Worm (Caenorhabditis elegans) whole organism, L3 larva: ENCODE results near the gene ceh-27.
A peak's percentile ranks its signal among the peaks of the same experiment; 100 is the strongest.

Source experiments
- R02D3.7 ChIP-seq: fragments of 150-350 bp; optimal IDR thresholded peaks from 2 replicates; lab custom pipeline; 2014; ENCODE audit warnings: missing biosample characterization, missing genetic modification characterization
- aly-2 ChIP-seq: fragments of 150-350 bp; optimal IDR thresholded peaks from 2 replicates; lab custom pipeline; 2014; ENCODE audit warnings: missing biosample characterization, missing genetic modification characterization
- ama-1 ChIP-seq: fragments of 150-350 bp; optimal IDR thresholded peaks from 2 replicates; lab custom pipeline; 2018
- ceh-16 ChIP-seq: sonication (generic microtip); optimal IDR thresholded peaks from 2 replicates; lab custom pipeline; 2017; ENCODE audit warnings: missing biosample characterization, missing genetic modification characterization
- ceh-28 ChIP-seq: fragments of 150-350 bp; optimal IDR thresholded peaks from 2 replicates; lab custom pipeline; 2014; ENCODE audit warnings: missing biosample characterization, missing genetic modification reagents, missing genetic modification characterization
- ceh-9 ChIP-seq: sonication (generic microtip); optimal IDR thresholded peaks from 2 replicates; lab custom pipeline; 2018; ENCODE audit warnings: missing biosample characterization, missing genetic modification characterization
- daf-12 ChIP-seq: fragments of 150-350 bp; optimal IDR thresholded peaks from 2 replicates; lab custom pipeline; 2014; ENCODE audit warnings: missing biosample characterization, missing genetic modification reagents, missing genetic modification characterization
- egl-27 ChIP-seq: sonication (generic microtip); optimal IDR thresholded peaks from 4 replicates; lab custom pipeline; 2017; ENCODE audit warnings: missing biosample characterization, missing genetic modification reagents, missing genetic modification characterization
- elt-1 ChIP-seq: fragments of 150-350 bp; optimal IDR thresholded peaks from 2 replicates; lab custom pipeline; 2014; ENCODE audit warnings: missing biosample characterization, missing genetic modification characterization
- elt-2 ChIP-seq: sonication (generic microtip); optimal IDR thresholded peaks from 2 replicates; lab custom pipeline; 2016; ENCODE audit warnings: missing genetic modification reagents, mild to moderate bottlenecking, missing genetic modification characterization, missing compliant biosample characterization
- elt-3 ChIP-seq, 3 experiments: fragments of 150-350 bp in 1 of 3; sonication (generic microtip) in 2 of 3; optimal IDR thresholded peaks; 2 replicates in 2 of 3; 4 replicates in 1 of 3; lab custom pipeline; 2014 to 2017; ENCODE audit warnings: missing biosample characterization in 3 of 3, missing genetic modification characterization in 3 of 3
- eor-1 ChIP-seq, 2 experiments: fragments of 150-350 bp; optimal IDR thresholded peaks; 2 replicates each; lab custom pipeline; 2014 to 2018; ENCODE audit warnings: missing biosample characterization in 2 of 2, missing genetic modification characterization in 2 of 2
- fkh-10 ChIP-seq: sonication (generic microtip); optimal IDR thresholded peaks from 2 replicates; lab custom pipeline; 2017; ENCODE audit warnings: missing biosample characterization, missing genetic modification reagents, missing genetic modification characterization
- fos-1 ChIP-seq: fragments of 150-350 bp; optimal IDR thresholded peaks from 2 replicates; lab custom pipeline; 2014; ENCODE audit warnings: missing biosample characterization, missing genetic modification characterization
- hmg-11 ChIP-seq: sonication (generic microtip); optimal IDR thresholded peaks from 2 replicates; lab custom pipeline; 2016; ENCODE audit warnings: missing genetic modification characterization, missing compliant biosample characterization
- jun-1 ChIP-seq: fragments of 150-350 bp; optimal IDR thresholded peaks from 2 replicates; lab custom pipeline; 2014; ENCODE audit warnings: missing biosample characterization, missing genetic modification reagents, missing genetic modification characterization
- lin-15B ChIP-seq: fragments of 150-350 bp; optimal IDR thresholded peaks from 2 replicates; lab custom pipeline; 2014; ENCODE audit warnings: missing biosample characterization, missing genetic modification characterization
- lin-39 ChIP-seq: fragments of 150-350 bp; optimal IDR thresholded peaks from 2 replicates; lab custom pipeline; 2018; ENCODE audit warnings: missing biosample characterization, missing genetic modification reagents, missing genetic modification characterization
- lsy-12 ChIP-seq: sonication (generic microtip); optimal IDR thresholded peaks from 2 replicates; lab custom pipeline; 2016; ENCODE audit warnings: mild to moderate bottlenecking, missing genetic modification characterization, missing compliant biosample characterization
- mml-1 ChIP-seq: fragments of 150-350 bp; sonication (generic microtip); optimal IDR thresholded peaks from 3 replicates; lab custom pipeline; 2014; ENCODE audit warnings: missing biosample characterization, missing genetic modification characterization
- nfya-1 ChIP-seq: sonication (generic microtip); optimal IDR thresholded peaks from 2 replicates; lab custom pipeline; 2017; ENCODE audit warnings: missing genetic modification characterization, mild to moderate bottlenecking, missing compliant biosample characterization, antibody characterized with exemption, moderate library complexity; ENCODE audit not compliant: insufficient read depth
- nhr-11 ChIP-seq: fragments of 150-350 bp; optimal IDR thresholded peaks from 2 replicates; lab custom pipeline; 2014; ENCODE audit warnings: missing biosample characterization, missing genetic modification characterization
- nhr-12 ChIP-seq: fragments of 150-350 bp; optimal IDR thresholded peaks from 2 replicates; lab custom pipeline; 2014; ENCODE audit warnings: missing biosample characterization, missing genetic modification characterization
- nhr-23 ChIP-seq: fragments of 150-350 bp; optimal IDR thresholded peaks from 2 replicates; lab custom pipeline; 2014; ENCODE audit warnings: missing biosample characterization, missing genetic modification reagents, missing genetic modification characterization
- nhr-237 ChIP-seq: fragments of 150-350 bp; optimal IDR thresholded peaks from 2 replicates; lab custom pipeline; 2014; ENCODE audit warnings: missing biosample characterization, missing genetic modification characterization
- nhr-25 ChIP-seq: sonication (generic microtip); optimal IDR thresholded peaks from 2 replicates; lab custom pipeline; 2017; ENCODE audit warnings: missing biosample characterization, missing genetic modification characterization
- nhr-28 ChIP-seq: fragments of 150-350 bp; optimal IDR thresholded peaks from 2 replicates; lab custom pipeline; 2014; ENCODE audit warnings: missing biosample characterization, missing genetic modification characterization
- nhr-67 ChIP-seq: fragments of 150-350 bp; optimal IDR thresholded peaks from 2 replicates; lab custom pipeline; 2014; ENCODE audit warnings: missing biosample characterization, missing genetic modification characterization
- nhr-77 ChIP-seq: fragments of 150-350 bp; optimal IDR thresholded peaks from 2 replicates; lab custom pipeline; 2014; ENCODE audit warnings: missing biosample characterization, missing genetic modification characterization
- pha-4 ChIP-seq: fragments of 150-350 bp; optimal IDR thresholded peaks from 2 replicates; lab custom pipeline; 2014; ENCODE audit warnings: missing biosample characterization, missing genetic modification reagents, missing genetic modification characterization
- pqm-1 ChIP-seq: fragments of 150-350 bp; optimal IDR thresholded peaks from 2 replicates; lab custom pipeline; 2017; ENCODE audit warnings: missing biosample characterization, missing genetic modification characterization, inconsistent platforms
- skn-1 ChIP-seq: fragments of 150-350 bp; optimal IDR thresholded peaks from 2 replicates; lab custom pipeline; 2014; ENCODE audit warnings: missing biosample characterization, missing genetic modification characterization
- tbx-2 ChIP-seq: sonication (generic microtip); optimal IDR thresholded peaks from 2 replicates; lab custom pipeline; 2016; ENCODE audit warnings: mild to moderate bottlenecking, missing genetic modification characterization, missing compliant biosample characterization
- unc-39 ChIP-seq: sonication (generic microtip); optimal IDR thresholded peaks from 4 replicates; lab custom pipeline; 2017; ENCODE audit warnings: missing biosample characterization, missing genetic modification characterization
- unc-62 ChIP-seq: fragments of 150-350 bp; sonication (generic microtip); optimal IDR thresholded peaks from 4 replicates; lab custom pipeline; 2014; ENCODE audit warnings: missing biosample characterization, missing genetic modification reagents, missing genetic modification characterization
- zag-1 ChIP-seq: fragments of 150-350 bp; optimal IDR thresholded peaks from 2 replicates; lab custom pipeline; 2014; ENCODE audit warnings: missing biosample characterization, missing genetic modification characterization
- ztf-11 ChIP-seq: fragments of 150-350 bp; optimal IDR thresholded peaks from 2 replicates; lab custom pipeline; 2014; ENCODE audit warnings: missing biosample characterization, missing genetic modification characterization
- ztf-4 ChIP-seq: fragments of 150-350 bp; optimal IDR thresholded peaks from 2 replicates; lab custom pipeline; 2014; ENCODE audit warnings: missing biosample characterization, missing genetic modification characterization

Gene ceh-27

ce11 chrV:11653095-11653494 lies 11.8 kb downstream of the ceh-27 start:
- no peak for TF ChIP-seq lin-39
- no peak for TF ChIP-seq nhr-23 (tag; lab: Kevin White, UChicago)
- no peak for TF ChIP-seq egl-27
- TF ChIP-seq ceh-28 (tag; lab: Kevin White, UChicago): no peak

ce11 chrV:11650720-11651119 lies 14.2 kb downstream of the ceh-27 start, which contains the start of gene zip-10:
Gene zip-10, minus strand, starts transcription at chrV:11650762.
- TF ChIP-seq jun-1 (tag; lab: Kevin White, UChicago) (peak; percentile 1), elt-3 (tag; optimal IDR thresholded peaks at IDR 0.05; lab: Kevin White, UChicago) (no peak), nhr-237 (no peak), skn-1 (tag; lab: Kevin White, UChicago) (no peak), ceh-28 (tag; lab: Kevin White, UChicago) (no peak), nfya-1 (peak; percentile 44), pqm-1 (peak; percentile 86), elt-2 (tag; lab: Kevin White, UChicago) (peak; percentile 96)

- no peak for TF ChIP-seq elt-3 (tag; optimal IDR thresholded peaks at IDR 0.05; lab: Kevin White, UChicago)
- TF ChIP-seq elt-2 (tag; lab: Kevin White, UChicago): peak; percentile 73
- no peak for TF ChIP-seq R02D3.7 (tag; lab: Kevin White, UChicago)
- no peak for TF ChIP-seq lin-15B
Measured at ce11 chrV:11649254-11649653, 15.6 kb downstream of the ceh-27 start.

- TF ChIP-seq pqm-1 (peak; percentile 85), elt-2 (tag; lab: Kevin White, UChicago) (peak; percentile 91), jun-1 (tag; lab: Kevin White, UChicago) (peak; percentile 47), nhr-25 (tag; lab: Kevin White, UChicago) (no peak), aly-2 (tag; lab: Kevin White, UChicago) (no peak), pha-4 (peak; percentile 43)
Measured at ce11 chrV:11648435-11648834, 16.5 kb downstream of the ceh-27 start.

ce11 chrV:11647821-11648220 lies 17.1 kb downstream of the ceh-27 start:
- TF ChIP-seq pqm-1 (peak; percentile 45), ceh-28 (tag; lab: Kevin White, UChicago) (no peak), elt-2 (tag; lab: Kevin White, UChicago) (peak; percentile 58)

- TF ChIP-seq fkh-10 (GFP tag; lab: Kevin White, UChicago): no peak
- TF ChIP-seq ceh-9: no peak
- TF ChIP-seq elt-1 (tag; lab: Kevin White, UChicago): no peak
- no peak for TF ChIP-seq nhr-28 (tag; lab: Kevin White, UChicago)
- TF ChIP-seq ztf-11 (tag; lab: Kevin White, UChicago): no peak
- no peak for TF ChIP-seq nfya-1
- no peak for TF ChIP-seq ama-1 (lab: Kevin White, UChicago)
- TF ChIP-seq pha-4: no peak
- TF ChIP-seq nhr-67 (tag; lab: Kevin White, UChicago): no peak
- TF ChIP-seq daf-12: no peak
- TF ChIP-seq ztf-4 (tag; lab: Kevin White, UChicago): no peak
- TF ChIP-seq nhr-11 (tag; lab: Kevin White, UChicago): no peak
- TF ChIP-seq unc-62 (GFP tag; lab: Kevin White, UChicago): no peak
Measured at ce11 chrV:11645244-11645643, 19.7 kb downstream of the ceh-27 start, which contains the start of gene skp-1. Gene skp-1, plus strand, starts transcription at chrV:11645481.

ce11 chrV:11644166-11644565 lies 20.7 kb downstream of the ceh-27 start, which contains the start of gene bir-1:
Gene bir-1, plus strand, starts transcription at chrV:11644477.
- no peak for TF ChIP-seq eor-1 (tag; optimal IDR thresholded peaks at IDR 0.05; lab: Kevin White, UChicago)
- no peak for TF ChIP-seq jun-1 (tag; lab: Kevin White, UChicago)
- no peak for TF ChIP-seq mml-1 (tag; lab: Kevin White, UChicago)
- no peak for TF ChIP-seq ztf-11 (tag; lab: Kevin White, UChicago)
- TF ChIP-seq lsy-12 (tag; lab: Kevin White, UChicago): no peak
- peak; percentile 75 for TF ChIP-seq ceh-28 (tag; lab: Kevin White, UChicago)
- TF ChIP-seq fos-1 (tag; lab: Kevin White, UChicago): no peak
- no peak for TF ChIP-seq ama-1 (lab: Kevin White, UChicago)
- no peak for TF ChIP-seq nhr-237
- TF ChIP-seq zag-1 (tag; lab: Kevin White, UChicago): no peak
- no peak for TF ChIP-seq fkh-10 (GFP tag; lab: Kevin White, UChicago)
- TF ChIP-seq lin-15B: peak; percentile 87
- TF ChIP-seq skn-1 (tag; lab: Kevin White, UChicago): no peak
- peak; percentile 81 for TF ChIP-seq nfya-1
- peak; percentile 55 for TF ChIP-seq nhr-23 (tag; lab: Kevin White, UChicago)
- TF ChIP-seq nhr-25 (tag; lab: Kevin White, UChicago): peak; percentile 59
- no peak for TF ChIP-seq egl-27
- TF ChIP-seq unc-62 (GFP tag; lab: Kevin White, UChicago): no peak
- TF ChIP-seq lin-39: peak; percentile 87
- peak; percentile 26 for TF ChIP-seq hmg-11
- TF ChIP-seq tbx-2 (tag; lab: Kevin White, UChicago): no peak
- no peak for TF ChIP-seq nhr-11 (tag; lab: Kevin White, UChicago)
- TF ChIP-seq R02D3.7 (tag; lab: Kevin White, UChicago): no peak
- no peak for TF ChIP-seq daf-12
- TF ChIP-seq nhr-67 (tag; lab: Kevin White, UChicago): no peak
- no peak for TF ChIP-seq ztf-4 (tag; lab: Kevin White, UChicago)
- TF ChIP-seq nhr-12 (tag; lab: Kevin White, UChicago): no peak
- no peak for TF ChIP-seq ceh-16 (tag; lab: Kevin White, UChicago)
- no peak for TF ChIP-seq unc-39 (tag; lab: Kevin White, UChicago)
- no peak for TF ChIP-seq nhr-77 (tag; lab: Kevin White, UChicago)
- no peak for TF ChIP-seq aly-2 (tag; lab: Kevin White, UChicago)
